Worm (Caenorhabditis elegans) whole organism, late embryonic: ENCODE data around the gene pqn-76.

ENCODE experiments used
- C08G9.2 ChIP-seq: sonication (generic microtip); optimal IDR thresholded peaks from 2 replicates; lab custom pipeline; 2016; ENCODE audit warnings: mild to moderate bottlenecking, missing genetic modification characterization, moderate library complexity, missing compliant biosample characterization
- F13H6.1 ChIP-seq: sonication (generic microtip); optimal IDR thresholded peaks from 2 replicates; lab custom pipeline; 2016; ENCODE audit warnings: missing genetic modification characterization, missing compliant biosample characterization
- K02D7.2 ChIP-seq: sonication (generic microtip); optimal IDR thresholded peaks from 2 replicates; lab custom pipeline; 2017; ENCODE audit warnings: mild to moderate bottlenecking, missing genetic modification characterization, missing compliant biosample characterization
- K09A11.1 ChIP-seq: sonication (generic microtip); optimal IDR thresholded peaks from 2 replicates; lab custom pipeline; 2017; ENCODE audit warnings: antibody characterized with exemption, mild to moderate bottlenecking, missing genetic modification characterization, missing compliant biosample characterization; ENCODE audit not compliant: insufficient read depth
- T23F11.4 ChIP-seq: fragments of 200-800 bp; sonication (Bioruptor generic); optimal IDR thresholded peaks from 2 replicates; lab custom pipeline; 2018; ENCODE audit warnings: mild to moderate bottlenecking, missing genetic modification characterization, missing compliant biosample characterization
- Y22D7AL.16 ChIP-seq: sonication (generic microtip); optimal IDR thresholded peaks from 2 replicates; lab custom pipeline; 2016; ENCODE audit warnings: missing genetic modification characterization, missing compliant biosample characterization
- ahr-1 ChIP-seq: sonication (generic microtip); optimal IDR thresholded peaks from 2 replicates; lab custom pipeline; 2016; ENCODE audit warnings: missing genetic modification characterization, missing compliant biosample characterization
- ama-1 ChIP-seq: fragments of 150-350 bp; optimal IDR thresholded peaks from 2 replicates; lab custom pipeline; 2014
- ceh-14 ChIP-seq: sonication (generic microtip); optimal IDR thresholded peaks from 2 replicates; lab custom pipeline; 2016; ENCODE audit warnings: missing genotype, missing genetic modification characterization, missing compliant biosample characterization
- ceh-18 ChIP-seq: sonication (generic microtip); optimal IDR thresholded peaks from 2 replicates; lab custom pipeline; 2016; ENCODE audit warnings: missing genetic modification characterization, missing compliant biosample characterization
- ceh-19 ChIP-seq: fragments of 200-800 bp; sonication (Bioruptor generic); optimal IDR thresholded peaks from 2 replicates; lab custom pipeline; 2018; ENCODE audit warnings: mild to moderate bottlenecking, missing genetic modification characterization, missing compliant biosample characterization
- ceh-2 ChIP-seq: sonication (generic microtip); optimal IDR thresholded peaks from 2 replicates; lab custom pipeline; 2016; ENCODE audit warnings: missing genotype, missing genetic modification characterization, missing compliant biosample characterization
- ceh-22 ChIP-seq: sonication (generic microtip); optimal IDR thresholded peaks from 2 replicates; lab custom pipeline; 2017; ENCODE audit warnings: missing biosample characterization, missing genetic modification characterization
- ceh-24 ChIP-seq: sonication (generic microtip); optimal IDR thresholded peaks from 2 replicates; lab custom pipeline; 2016; ENCODE audit warnings: mild to moderate bottlenecking, missing genetic modification characterization, missing compliant biosample characterization
- ceh-30 ChIP-seq: fragments of 150-350 bp; optimal IDR thresholded peaks from 2 replicates; lab custom pipeline; 2014; ENCODE audit warnings: missing biosample characterization, missing genetic modification characterization
- ceh-31 ChIP-seq: sonication (generic microtip); optimal IDR thresholded peaks from 2 replicates; lab custom pipeline; 2016; ENCODE audit warnings: missing genetic modification characterization, missing compliant biosample characterization
- ceh-34 ChIP-seq: sonication (generic microtip); optimal IDR thresholded peaks from 2 replicates; lab custom pipeline; 2016; ENCODE audit warnings: mild to moderate bottlenecking, missing genetic modification characterization, missing compliant biosample characterization
- ceh-45 ChIP-seq: fragments of 200-800 bp; sonication (Bioruptor generic); IDR thresholded peaks from 2 replicates; pipeline ENCODE4 v1.3.6; 2022; ENCODE audit warnings: missing genetic modification reagents, missing genetic modification characterization, missing compliant biosample characterization
- ceh-6 ChIP-seq: fragments of 200-800 bp; sonication (Bioruptor generic); optimal IDR thresholded peaks from 2 replicates; lab custom pipeline; 2018; ENCODE audit warnings: mild to moderate bottlenecking, missing genetic modification characterization, missing compliant biosample characterization
- dve-1 ChIP-seq: sonication (generic microtip); optimal IDR thresholded peaks from 2 replicates; lab custom pipeline; 2017; ENCODE audit warnings: antibody characterized with exemption, mild to moderate bottlenecking, missing genetic modification characterization, missing compliant biosample characterization
- elt-2 ChIP-seq: sonication (generic microtip); optimal IDR thresholded peaks from 2 replicates; lab custom pipeline; 2016; ENCODE audit warnings: missing genetic modification reagents, missing genetic modification characterization, missing compliant biosample characterization
- elt-4 ChIP-seq: sonication (generic microtip); optimal IDR thresholded peaks from 2 replicates; lab custom pipeline; 2016; ENCODE audit warnings: missing genetic modification characterization, missing compliant biosample characterization
- ets-4 ChIP-seq: sonication (generic microtip); optimal IDR thresholded peaks from 2 replicates; lab custom pipeline; 2016; ENCODE audit warnings: missing genetic modification characterization, missing compliant biosample characterization
- eyg-1 ChIP-seq: sonication (generic microtip); optimal IDR thresholded peaks from 2 replicates; lab custom pipeline; 2016; ENCODE audit warnings: missing genotype, missing genetic modification characterization, missing compliant biosample characterization
- fax-1 ChIP-seq: sonication (generic microtip); optimal IDR thresholded peaks from 2 replicates; lab custom pipeline; 2016; ENCODE audit warnings: missing genotype, missing genetic modification characterization, missing compliant biosample characterization
- fkh-6 ChIP-seq: sonication (generic microtip); optimal IDR thresholded peaks from 2 replicates; lab custom pipeline; 2016; ENCODE audit warnings: missing genetic modification characterization, missing compliant biosample characterization
- gmeb-2 ChIP-seq: sonication (generic microtip); optimal IDR thresholded peaks from 2 replicates; lab custom pipeline; 2016; ENCODE audit warnings: missing genetic modification characterization, inconsistent platforms, missing compliant biosample characterization
- hlh-13 ChIP-seq: fragments of 200-800 bp; sonication (Bioruptor generic); optimal IDR thresholded peaks from 2 replicates; lab custom pipeline; 2018; ENCODE audit warnings: mild to moderate bottlenecking, missing genetic modification characterization, missing compliant biosample characterization
- hlh-15 ChIP-seq: sonication (generic microtip); optimal IDR thresholded peaks from 2 replicates; lab custom pipeline; 2016; ENCODE audit warnings: missing genetic modification characterization, missing compliant biosample characterization
- hlh-8 ChIP-seq: sonication (generic microtip); optimal IDR thresholded peaks from 2 replicates; lab custom pipeline; 2016; ENCODE audit warnings: missing genotype, missing genetic modification characterization, missing compliant biosample characterization
- lim-6 ChIP-seq: sonication (generic microtip); optimal IDR thresholded peaks from 2 replicates; lab custom pipeline; 2016; ENCODE audit warnings: missing genetic modification characterization, missing compliant biosample characterization
- madf-2 ChIP-seq: sonication (generic microtip); optimal IDR thresholded peaks from 2 replicates; lab custom pipeline; 2017; ENCODE audit warnings: missing genetic modification characterization, missing compliant biosample characterization
- mec-3 ChIP-seq: sonication (generic microtip); optimal IDR thresholded peaks from 2 replicates; lab custom pipeline; 2016; ENCODE audit warnings: borderline replicate concordance, missing genetic modification characterization, missing compliant biosample characterization
- nfya-1 ChIP-seq: sonication (generic microtip); optimal IDR thresholded peaks from 2 replicates; lab custom pipeline; 2017; ENCODE audit warnings: missing genetic modification characterization, mild to moderate bottlenecking, missing compliant biosample characterization, antibody characterized with exemption, moderate library complexity
- nhr-11 ChIP-seq: fragments of 150-350 bp; optimal IDR thresholded peaks from 2 replicates; lab custom pipeline; 2014; ENCODE audit warnings: missing biosample characterization, missing genetic modification characterization
- nhr-232 ChIP-seq: sonication (generic microtip); optimal IDR thresholded peaks from 2 replicates; lab custom pipeline; 2016; ENCODE audit warnings: missing genetic modification characterization, missing compliant biosample characterization
- npax-4 ChIP-seq: sonication (generic microtip); optimal IDR thresholded peaks from 2 replicates; lab custom pipeline; 2016; ENCODE audit warnings: missing genetic modification characterization, missing compliant biosample characterization
- odd-2 ChIP-seq: sonication (generic microtip); optimal IDR thresholded peaks from 2 replicates; lab custom pipeline; 2017; ENCODE audit warnings: antibody characterized with exemption, mild to moderate bottlenecking, missing genetic modification characterization, missing compliant biosample characterization
- pqm-1 ChIP-seq: sonication (generic microtip); optimal IDR thresholded peaks from 2 replicates; lab custom pipeline; 2016; ENCODE audit warnings: missing genetic modification characterization, missing compliant biosample characterization
- pros-1 ChIP-seq: fragments of 150-350 bp; optimal IDR thresholded peaks from 2 replicates; lab custom pipeline; 2014; ENCODE audit warnings: missing biosample characterization, missing genetic modification reagents, missing genetic modification characterization
- ref-2 ChIP-seq: sonication (generic microtip); optimal IDR thresholded peaks from 2 replicates; lab custom pipeline; 2016; ENCODE audit warnings: missing genetic modification characterization, missing compliant biosample characterization
- rnt-1 ChIP-seq: sonication (generic microtip); optimal IDR thresholded peaks from 2 replicates; lab custom pipeline; 2016; ENCODE audit warnings: missing genetic modification characterization, missing compliant biosample characterization
- sdc-2 ChIP-seq: sonication (generic microtip); optimal IDR thresholded peaks from 2 replicates; lab custom pipeline; 2016; ENCODE audit warnings: missing genotype, missing genetic modification characterization, missing compliant biosample characterization
- sox-2 ChIP-seq: fragments of 200-800 bp; sonication (Bioruptor generic); IDR thresholded peaks from 2 replicates; pipeline ENCODE4 v1.3.6; 2022; ENCODE audit warnings: missing genetic modification reagents, missing genetic modification characterization, missing compliant biosample characterization
- syd-9 ChIP-seq: sonication (generic microtip); optimal IDR thresholded peaks from 2 replicates; lab custom pipeline; 2016; ENCODE audit warnings: mild to moderate bottlenecking, missing genetic modification characterization, moderate library complexity, missing compliant biosample characterization
- tbx-2 ChIP-seq: sonication (generic microtip); optimal IDR thresholded peaks from 2 replicates; lab custom pipeline; 2016; ENCODE audit warnings: missing genetic modification characterization, missing compliant biosample characterization
- tbx-7 ChIP-seq: sonication (generic microtip); optimal IDR thresholded peaks from 2 replicates; lab custom pipeline; 2016; ENCODE audit warnings: missing genotype, missing genetic modification characterization, missing compliant biosample characterization
- unc-3 ChIP-seq, 2 experiments: fragments of 200-800 bp in 1 of 2; sonication (Bioruptor generic) in 1 of 2; sonication (generic microtip) in 1 of 2; conservative IDR thresholded peaks in 1 of 2; optimal IDR thresholded peaks in 1 of 2; 2 replicates each; pipeline versions ENCODE4 v1.3.6 to Lab custom; 2016 to 2022; ENCODE audit warnings: missing compliant biosample characterization in 2 of 2, missing genetic modification characterization in 2 of 2, missing genetic modification reagents in 1 of 2
- unc-42 ChIP-seq: sonication (generic microtip); optimal IDR thresholded peaks from 2 replicates; lab custom pipeline; 2016; ENCODE audit warnings: missing genotype, missing genetic modification characterization, missing compliant biosample characterization
- unc-55 ChIP-seq: sonication (generic microtip); optimal IDR thresholded peaks from 2 replicates; lab custom pipeline; 2017; ENCODE audit warnings: missing biosample characterization, missing genetic modification reagents, missing genetic modification characterization
- zip-5 ChIP-seq: sonication (generic microtip); optimal IDR thresholded peaks from 2 replicates; lab custom pipeline; 2016; ENCODE audit warnings: missing genetic modification characterization, missing compliant biosample characterization

The pqn-76 gene

ce11 chrIV:15564327-15564726, 14.6 kb upstream of the pqn-76 start, which contains the start of gene Y105C5A.1:
TSS of gene Y105C5A.1 (minus strand) at chrIV:15564427.
- TF ChIP-seq T23F11.4 (GFP tag; lab: Kevin White, UChicago) (no peak), hlh-15 (tag; lab: Kevin White, UChicago) (no peak), ahr-1 (no peak), ama-1 (lab: Kevin White, UChicago) (no peak), ceh-19 (no peak), lim-6 (tag; lab: Kevin White, UChicago) (no peak), ceh-14 (tag; lab: Kevin White, UChicago) (no peak), ceh-6 (no peak)
- TF ChIP-seq, all 69 proteins: peak for 0

ce11 chrIV:15570770-15571169, 8.1 kb upstream of the pqn-76 start:
- TF ChIP-seq hlh-8, result peak; percentile 14
- no peak for TF ChIP-seq elt-2
- peak; percentile 64 for TF ChIP-seq pros-1 (tag; lab: Kevin White, UChicago)
- peak; percentile 73 for TF ChIP-seq ceh-18
- TF ChIP-seq ref-2 (tag; lab: Kevin White, UChicago), result no peak
- TF ChIP-seq tbx-2, result peak; percentile 78
- TF ChIP-seq ceh-24 (tag; lab: Kevin White, UChicago), result no peak
- TF ChIP-seq ceh-31 (tag; lab: Kevin White, UChicago), result peak; percentile 87
- TF ChIP-seq ceh-45 (GFP tag; lab: Robert Waterston, UW), result no peak
- no peak for TF ChIP-seq unc-3 (GFP tag; conservative IDR thresholded peaks at IDR 0.05; lab: Robert Waterston, UW)
- TF ChIP-seq unc-3 (tag; optimal IDR thresholded peaks at IDR 0.05; lab: Kevin White, UChicago), result no peak
- no peak for TF ChIP-seq pqm-1
- TF ChIP-seq Y22D7AL.16 (tag; lab: Kevin White, UChicago), result no peak
- TF ChIP-seq eyg-1 (tag; lab: Kevin White, UChicago), result no peak
- peak; percentile 43 for TF ChIP-seq dve-1
- TF ChIP-seq nhr-11 (tag; lab: Kevin White, UChicago), result no peak
- TF ChIP-seq syd-9 (tag; lab: Kevin White, UChicago), result peak; percentile 11
- TF ChIP-seq lim-6 (tag; lab: Kevin White, UChicago), result no peak
- TF ChIP-seq hlh-13, result no peak
- TF ChIP-seq zip-5 (tag; lab: Kevin White, UChicago), result no peak
- TF ChIP-seq rnt-1 (tag; lab: Kevin White, UChicago), result peak; percentile 41
- TF ChIP-seq tbx-7 (tag; lab: Kevin White, UChicago), result peak; percentile 10
- TF ChIP-seq mec-3 (tag; lab: Kevin White, UChicago), result no peak
- peak; percentile 38 for TF ChIP-seq fkh-6 (tag; lab: Kevin White, UChicago)
- peak; percentile 58 for TF ChIP-seq unc-42 (tag; lab: Kevin White, UChicago)
- TF ChIP-seq nhr-232 (tag; lab: Kevin White, UChicago), result no peak
- TF ChIP-seq madf-2, result peak; percentile 12
- no peak for TF ChIP-seq ceh-30 (tag; lab: Kevin White, UChicago)
- TF ChIP-seq ceh-22, result no peak
- peak; percentile 85 for TF ChIP-seq ama-1 (lab: Kevin White, UChicago)
- TF ChIP-seq fax-1 (tag; lab: Kevin White, UChicago), result no peak
- TF ChIP-seq ceh-34 (tag; lab: Kevin White, UChicago), result peak; percentile 75
- TF ChIP-seq ceh-6, result no peak
- peak; percentile 99 for TF ChIP-seq unc-55 (GFP tag; lab: Kevin White, UChicago)
- no peak for TF ChIP-seq ceh-2 (tag; lab: Kevin White, UChicago)
- TF ChIP-seq ceh-14 (tag; lab: Kevin White, UChicago), result peak; percentile 34
- TF ChIP-seq sdc-2 (tag; lab: Kevin White, UChicago), result peak; percentile 73
- TF ChIP-seq npax-4 (tag; lab: Kevin White, UChicago), result no peak
- peak; percentile 47 for TF ChIP-seq ets-4
- no peak for TF ChIP-seq gmeb-2 (tag; lab: Kevin White, UChicago)
- peak; percentile 42 for TF ChIP-seq C08G9.2 (tag; lab: Kevin White, UChicago)
- no peak for TF ChIP-seq elt-4 (tag; lab: Kevin White, UChicago)
- no peak for TF ChIP-seq K02D7.2 (tag; lab: Kevin White, UChicago)
- no peak for TF ChIP-seq odd-2 (tag; lab: Kevin White, UChicago)
- peak; percentile 100 for TF ChIP-seq nfya-1
- no peak for TF ChIP-seq F13H6.1 (tag; lab: Kevin White, UChicago)
- peak; percentile 59; the same call in 1 of the 2 replicates for TF ChIP-seq sox-2
- TF ChIP-seq K09A11.1 (tag; lab: Kevin White, UChicago), result no peak
